Fruit fly (Drosophila melanogaster) whole organism, embryonic: ENCODE results near the gene CG6928.

ENCODE experiments used
- Asciz ChIP-seq: fragments of 200-800 bp; sonication (Bioruptor generic); optimal IDR thresholded peaks from 2 replicates; lab custom pipeline; 2017; ENCODE audit warnings: missing biosample characterization, mild to moderate bottlenecking, missing genetic modification characterization, missing genetic modification reagents
- B-H2 ChIP-seq: fragments of 200-800 bp; sonication (Bioruptor generic); optimal IDR thresholded peaks from 2 replicates; lab custom pipeline; 2018; ENCODE audit warnings: missing biosample characterization, mild to moderate bottlenecking, missing genetic modification characterization
- CG10147 ChIP-seq: fragments of 200-800 bp; sonication (Bioruptor generic); optimal IDR thresholded peaks from 2 replicates; lab custom pipeline; 2019; ENCODE audit warnings: missing biosample characterization, mild to moderate bottlenecking, missing genetic modification characterization, moderate library complexity
- CG10565 ChIP-seq: fragments of 200-800 bp; sonication (Bioruptor generic); optimal IDR thresholded peaks from 3 replicates; lab custom pipeline; 2016; ENCODE audit warnings: missing biosample characterization, mild to moderate bottlenecking, missing genetic modification characterization
- CG11093 ChIP-seq: fragments of 200-800 bp; sonication (Bioruptor generic); IDR thresholded peaks from 3 replicates; pipeline ENCODE4 v1.3.6; 2022; ENCODE audit warnings: missing biosample characterization, missing genetic modification characterization
- CG11504 ChIP-seq: fragments of 200-800 bp; sonication (Bioruptor generic); optimal IDR thresholded peaks from 3 replicates; lab custom pipeline; 2019; ENCODE audit warnings: missing biosample characterization, mild to moderate bottlenecking, missing genetic modification characterization, moderate library complexity
- CG12071 ChIP-seq: fragments of 200-800 bp; sonication (Bioruptor generic); optimal IDR thresholded peaks from 3 replicates; lab custom pipeline; 2018; ENCODE audit warnings: missing biosample characterization, mild to moderate bottlenecking, missing genetic modification characterization
- CG13296 ChIP-seq: fragments of 200-800 bp; sonication (Bioruptor generic); optimal IDR thresholded peaks from 3 replicates; lab custom pipeline; 2018; ENCODE audit warnings: missing biosample characterization, mild to moderate bottlenecking, missing genetic modification characterization
- CG13624 ChIP-seq: fragments of 200-800 bp; sonication (Bioruptor generic); optimal IDR thresholded peaks from 2 replicates; lab custom pipeline; 2016; ENCODE audit warnings: missing biosample characterization, missing genetic modification characterization
- CG14667 ChIP-seq: fragments of 200-800 bp; sonication (Bioruptor generic); IDR thresholded peaks from 2 replicates; pipeline ENCODE4 v1.3.6; 2022; ENCODE audit warnings: missing biosample characterization, missing genetic modification characterization
- CG14965 ChIP-seq: fragments of 200-800 bp; sonication (Bioruptor generic); optimal IDR thresholded peaks from 2 replicates; lab custom pipeline; 2016; ENCODE audit warnings: missing biosample characterization, missing genetic modification characterization, borderline replicate concordance
- CG15011 ChIP-seq: fragments of 200-800 bp; sonication (Bioruptor generic); optimal IDR thresholded peaks from 3 replicates; lab custom pipeline; 2018; ENCODE audit warnings: missing biosample characterization, mild to moderate bottlenecking, missing genetic modification characterization
- CG15073 ChIP-seq: fragments of 200-800 bp; sonication (Bioruptor generic); optimal IDR thresholded peaks from 2 replicates; lab custom pipeline; 2016; ENCODE audit warnings: missing biosample characterization, missing genetic modification characterization
- CG1602 ChIP-seq: fragments of 200-800 bp; sonication (Bioruptor generic); optimal IDR thresholded peaks from 3 replicates; lab custom pipeline; 2016; ENCODE audit warnings: missing biosample characterization, missing genetic modification characterization
- CG16815 ChIP-seq: fragments of 200-800 bp; sonication (Bioruptor generic); optimal IDR thresholded peaks from 3 replicates; lab custom pipeline; 2017; ENCODE audit warnings: missing biosample characterization, mild to moderate bottlenecking, missing genetic modification characterization
- CG17385 ChIP-seq: fragments of 200-800 bp; sonication (Bioruptor generic); optimal IDR thresholded peaks from 3 replicates; lab custom pipeline; 2018; ENCODE audit warnings: missing biosample characterization, mild to moderate bottlenecking, missing genetic modification characterization
- CG17912 ChIP-seq: fragments of 200-800 bp; sonication (Bioruptor generic); optimal IDR thresholded peaks from 2 replicates; lab custom pipeline; 2018; ENCODE audit warnings: missing biosample characterization, mild to moderate bottlenecking, missing genetic modification characterization
- CG1792 ChIP-seq: fragments of 200-800 bp; sonication (Bioruptor generic); optimal IDR thresholded peaks from 2 replicates; lab custom pipeline; 2016; ENCODE audit warnings: missing biosample characterization, missing genetic modification characterization
- CG2116 ChIP-seq: fragments of 200-800 bp; sonication (Bioruptor generic); optimal IDR thresholded peaks from 3 replicates; lab custom pipeline; 2018; ENCODE audit warnings: missing biosample characterization, mild to moderate bottlenecking, missing genetic modification characterization
- CG2120 ChIP-seq: fragments of 200-800 bp; sonication (Bioruptor generic); optimal IDR thresholded peaks from 3 replicates; lab custom pipeline; 2016; ENCODE audit warnings: missing biosample characterization, missing genetic modification characterization
- CG30403 ChIP-seq: fragments of 200-800 bp; sonication (Bioruptor generic); optimal IDR thresholded peaks from 3 replicates; lab custom pipeline; 2016; ENCODE audit warnings: missing biosample characterization, missing genetic modification characterization
- CG3281 ChIP-seq: fragments of 200-800 bp; sonication (Bioruptor generic); optimal IDR thresholded peaks from 3 replicates; lab custom pipeline; 2017; ENCODE audit warnings: missing biosample characterization, mild to moderate bottlenecking, missing genetic modification characterization
- CG3407 ChIP-seq: fragments of 200-800 bp; sonication (Bioruptor generic); optimal IDR thresholded peaks from 2 replicates; lab custom pipeline; 2018; ENCODE audit warnings: missing biosample characterization, mild to moderate bottlenecking, missing genetic modification characterization
- CG34224 ChIP-seq: fragments of 200-800 bp; sonication (Bioruptor generic); IDR thresholded peaks from 3 replicates; pipeline ENCODE4 v1.3.6; 2022; ENCODE audit warnings: missing biosample characterization, missing genetic modification characterization; ENCODE audit not compliant: partially characterized antibody
- CG4404 ChIP-seq: fragments of 200-800 bp; sonication (Bioruptor generic); IDR thresholded peaks from 2 replicates; pipeline ENCODE4 v1.3.6; 2022; ENCODE audit warnings: missing biosample characterization, missing genetic modification characterization
- CG6683 ChIP-seq: fragments of 200-800 bp; sonication (Bioruptor generic); optimal IDR thresholded peaks from 2 replicates; lab custom pipeline; 2017; ENCODE audit warnings: missing biosample characterization, mild to moderate bottlenecking, missing genetic modification characterization, missing genetic modification reagents
- CG8281 ChIP-seq: fragments of 200-800 bp; sonication (Bioruptor generic); optimal IDR thresholded peaks from 2 replicates; lab custom pipeline; 2018; ENCODE audit warnings: missing biosample characterization, mild to moderate bottlenecking, missing genetic modification characterization, moderate library complexity
- CTCF ChIP-seq: fragments of 200-800 bp; sonication (Bioruptor generic); optimal IDR thresholded peaks from 2 replicates; lab custom pipeline; 2017; ENCODE audit warnings: missing biosample characterization, mild to moderate bottlenecking, missing genetic modification characterization, moderate library complexity
- D ChIP-seq, 2 experiments: fragments of 200-800 bp in 1 of 2; fragments of >200 bp in 1 of 2; sonication (Bioruptor generic) in 1 of 2; optimal IDR thresholded peaks; 2 replicates in 1 of 2; 3 replicates in 1 of 2; lab custom pipeline; 2017; ENCODE audit warnings: mild to moderate bottlenecking in 1 of 2, missing biosample characterization in 1 of 2, missing genetic modification characterization in 1 of 2, missing genetic modification reagents in 1 of 2
- D19A ChIP-seq: fragments of 200-800 bp; optimal IDR thresholded peaks from 3 replicates; lab custom pipeline; 2019; ENCODE audit warnings: missing biosample characterization, mild to moderate bottlenecking, missing genetic modification characterization, moderate library complexity
- Dp ChIP-seq: fragments of 200-800 bp; sonication (Bioruptor generic); optimal IDR thresholded peaks from 2 replicates; lab custom pipeline; 2018; ENCODE audit warnings: missing biosample characterization, mild to moderate bottlenecking, missing genetic modification characterization, moderate library complexity
- H2.0 ChIP-seq: fragments of 200-800 bp; sonication (Bioruptor generic); IDR thresholded peaks from 2 replicates; pipeline ENCODE4 v1.3.6; 2022; ENCODE audit warnings: missing biosample characterization, missing genetic modification characterization
- Hr39 ChIP-seq: fragments of >200 bp; optimal IDR thresholded peaks from 2 replicates; lab custom pipeline; 2017
- MTF-1 ChIP-seq: fragments of 200-800 bp; sonication (Bioruptor generic); optimal IDR thresholded peaks from 2 replicates; lab custom pipeline; 2018; ENCODE audit warnings: missing biosample characterization, mild to moderate bottlenecking, missing genetic modification characterization, borderline replicate concordance
- Nf-YA ChIP-seq: fragments of 200-800 bp; sonication (Bioruptor generic); IDR thresholded peaks from 2 replicates; pipeline ENCODE4 v1.3.6; 2022; ENCODE audit warnings: missing biosample characterization, missing genetic modification characterization
- Sox100B ChIP-seq: fragments of 200-800 bp; sonication (Bioruptor generic); optimal IDR thresholded peaks from 3 replicates; lab custom pipeline; 2018; ENCODE audit warnings: missing biosample characterization, mild to moderate bottlenecking, missing genetic modification characterization
- al ChIP-seq: fragments of 200-800 bp; sonication (Bioruptor generic); IDR thresholded peaks from 2 replicates; pipeline ENCODE4 v1.3.6; 2022; ENCODE audit warnings: missing biosample characterization, missing genetic modification characterization
- az2 ChIP-seq: fragments of 200-800 bp; sonication (Bioruptor generic); optimal IDR thresholded peaks from 3 replicates; lab custom pipeline; 2016; ENCODE audit warnings: missing biosample characterization, missing genetic modification characterization
- cas ChIP-seq: fragments of 200-800 bp; sonication (Bioruptor generic); IDR thresholded peaks from 2 replicates; pipeline ENCODE4 v1.3.6; 2022; ENCODE audit warnings: missing biosample characterization, missing genetic modification characterization
- corto ChIP-seq: fragments of 200-800 bp; sonication (Bioruptor generic); optimal IDR thresholded peaks from 2 replicates; lab custom pipeline; 2016; ENCODE audit warnings: missing biosample characterization, mild to moderate bottlenecking, missing genetic modification characterization, moderate library complexity
- crp ChIP-seq, 2 experiments: fragments of 200-800 bp; sonication (Bioruptor generic); optimal IDR thresholded peaks; 2 replicates in 1 of 2; 3 replicates in 1 of 2; lab custom pipeline; 2017; ENCODE audit warnings: missing biosample characterization in 2 of 2, missing genetic modification characterization in 2 of 2, mild to moderate bottlenecking in 1 of 2, moderate library complexity in 1 of 2
- dimm ChIP-seq: fragments of 200-800 bp; sonication (Bioruptor generic); IDR thresholded peaks from 2 replicates; pipeline ENCODE4 v1.3.6; 2022; ENCODE audit warnings: missing biosample characterization, missing genetic modification characterization
- dpn ChIP-seq, 2 experiments: fragments of 200-800 bp; sonication (Bioruptor generic); optimal IDR thresholded peaks; 3 replicates each; lab custom pipeline; 2016; ENCODE audit warnings: missing biosample characterization in 2 of 2, missing genetic modification characterization in 2 of 2
- ems ChIP-seq: fragments of 200-800 bp; sonication (Bioruptor generic); optimal IDR thresholded peaks from 3 replicates; lab custom pipeline; 2016; ENCODE audit warnings: missing biosample characterization, missing genetic modification characterization
- gcm2 ChIP-seq: fragments of 200-800 bp; sonication (Bioruptor generic); optimal IDR thresholded peaks from 2 replicates; lab custom pipeline; 2016; ENCODE audit warnings: missing biosample characterization, missing genetic modification characterization
- h ChIP-seq: fragments of >200 bp; optimal IDR thresholded peaks from 2 replicates; lab custom pipeline; 2017
- hb ChIP-seq: fragments of 200-800 bp; sonication (Bioruptor generic); IDR thresholded peaks from 3 replicates; pipeline ENCODE4 v1.3.6; 2022; ENCODE audit warnings: missing biosample characterization, missing genetic modification characterization; ENCODE audit not compliant: partially characterized antibody
- lov ChIP-seq, 2 experiments: fragments of 200-800 bp in 1 of 2; fragments of >200 bp in 1 of 2; sonication (Bioruptor generic) in 1 of 2; IDR thresholded peaks in 1 of 2; optimal IDR thresholded peaks in 1 of 2; 2 replicates in 1 of 2; 3 replicates in 1 of 2; pipeline versions ENCODE4 v1.3.6 to Lab custom; 2017 to 2022; ENCODE audit warnings: missing biosample characterization in 1 of 2, missing genetic modification characterization in 1 of 2
- org-1 ChIP-seq: fragments of 200-800 bp; sonication (Bioruptor generic); optimal IDR thresholded peaks from 2 replicates; lab custom pipeline; 2017; ENCODE audit warnings: missing biosample characterization, missing genetic modification characterization
- phol ChIP-seq: fragments of 200-800 bp; sonication (Bioruptor generic); optimal IDR thresholded peaks from 3 replicates; lab custom pipeline; 2018; ENCODE audit warnings: missing biosample characterization, mild to moderate bottlenecking, missing genetic modification characterization, moderate library complexity
- slbo ChIP-seq: fragments of 200-800 bp; sonication (Bioruptor generic); IDR thresholded peaks from 2 replicates; pipeline ENCODE4 v1.3.6; 2022; ENCODE audit warnings: missing biosample characterization, missing genetic modification characterization
- stc ChIP-seq: fragments of 200-800 bp; sonication (Bioruptor generic); IDR thresholded peaks from 2 replicates; pipeline ENCODE4 v1.3.6; 2022; ENCODE audit warnings: missing biosample characterization, missing genetic modification characterization

CG6928 gene

DNA sequence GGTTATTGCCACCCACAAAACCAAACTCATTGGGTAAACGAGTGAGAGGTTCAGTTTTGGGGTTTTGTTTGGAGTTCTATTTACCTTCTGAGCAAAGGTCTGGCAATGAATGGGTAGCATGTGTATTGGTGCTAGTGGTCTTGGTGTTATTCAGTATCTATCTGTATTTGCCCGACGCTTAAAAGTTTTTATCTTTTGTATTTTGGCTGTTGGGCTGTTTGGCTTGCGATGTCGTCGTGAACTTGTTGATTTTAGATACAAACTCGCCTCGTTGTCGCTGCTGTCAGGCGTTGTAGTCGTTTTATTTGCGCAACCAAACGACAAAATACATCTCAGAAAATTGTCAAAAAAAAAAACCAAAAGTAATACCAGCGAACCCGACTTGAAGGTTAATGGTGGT lies 42.5 kb downstream of the CG6928 start (continued):
- no peak for TF ChIP-seq CG14965 (GFP tag; lab: Kevin White, UChicago)
- no peak for TF ChIP-seq slbo (GFP tag; lab: Robert Waterston, UW)
- TF ChIP-seq CG11093 (GFP tag; lab: Robert Waterston, UW) = no peak
- no peak for TF ChIP-seq Dp (GFP tag; lab: Kevin White, UChicago)
- TF ChIP-seq CG2116 (GFP tag; lab: Kevin White, UChicago) = no peak
- no peak for TF ChIP-seq dimm
- TF ChIP-seq B-H2 = peak; percentile 29
- TF ChIP-seq CG13296 (GFP tag; lab: Kevin White, UChicago) = peak; percentile 65
- TF ChIP-seq al (GFP tag; lab: Robert Waterston, UW) = no peak
- TF ChIP-seq CG14667 (GFP tag; lab: Robert Waterston, UW) = no peak
- no peak for TF ChIP-seq Hr39
- TF ChIP-seq CG12071 = peak; percentile 39
- no peak for TF ChIP-seq h (lab: Kevin White, UChicago)
- no peak for TF ChIP-seq dpn (GFP tag; optimal IDR thresholded peaks at IDR 0.05; lab: Kevin White, UChicago)
- TF ChIP-seq CG16815 (GFP tag; lab: Kevin White, UChicago) = no peak
- TF ChIP-seq CG3407 (GFP tag; lab: Kevin White, UChicago) = peak; percentile 36
- TF ChIP-seq org-1 (GFP tag; lab: Kevin White, UChicago) = no peak
- TF ChIP-seq crp (GFP tag; optimal IDR thresholded peaks at IDR 0.05; lab: Kevin White, UChicago) = no peak
- TF ChIP-seq CG1602 (GFP tag; lab: Kevin White, UChicago) = no peak
- no peak for TF ChIP-seq ems (GFP tag; lab: Kevin White, UChicago)
- TF ChIP-seq CG15011 (GFP tag; lab: Kevin White, UChicago) = peak; percentile 44
- no peak for TF ChIP-seq gcm2 (GFP tag; lab: Kevin White, UChicago)
- no peak for TF ChIP-seq lov (optimal IDR thresholded peaks at IDR 0.05; lab: Kevin White, UChicago)
- TF ChIP-seq lov (GFP tag; IDR thresholded peaks at IDR 0.05; lab: Robert Waterston, UW) = no peak
- no peak for TF ChIP-seq CG13624
- TF ChIP-seq CG15073 (GFP tag; lab: Kevin White, UChicago) = no peak
- peak; percentile 31 for TF ChIP-seq Sox100B (GFP tag; lab: Kevin White, UChicago)
- no peak for TF ChIP-seq D (optimal IDR thresholded peaks at IDR 0.05; lab: Kevin White, UChicago)
- peak; percentile 12 for TF ChIP-seq D (GFP tag; optimal IDR thresholded peaks at IDR 0.05; lab: Kevin White, UChicago)
- no peak for TF ChIP-seq CG17912
- TF ChIP-seq CG3281 (GFP tag; lab: Kevin White, UChicago) = peak; percentile 13
- no peak for TF ChIP-seq az2
- TF ChIP-seq CG6683 = no peak
- TF ChIP-seq CG4404 (GFP tag; lab: Robert Waterston, UW) = no peak
- TF ChIP-seq phol = no peak
- peak; percentile 6 for TF ChIP-seq CG17385
- no peak for TF ChIP-seq CG34224 (GFP tag; lab: Robert Waterston, UW)
- TF ChIP-seq hb = no peak
- no peak for TF ChIP-seq Nf-YA (GFP tag; lab: Robert Waterston, UW)
- no peak for TF ChIP-seq H2.0 (GFP tag; lab: Robert Waterston, UW)
- TF ChIP-seq CG2120 = peak; percentile 20
- no peak for TF ChIP-seq CG8281
- TF ChIP-seq CG30403 (GFP tag; lab: Kevin White, UChicago) = no peak
- TF ChIP-seq CG11504 (tag; lab: Kevin White, UChicago) = no peak
- no peak for TF ChIP-seq cas (GFP tag; lab: Robert Waterston, UW)
- TF ChIP-seq D19A (tag; lab: Kevin White, UChicago) = no peak
- TF ChIP-seq Asciz (GFP tag; lab: Kevin White, UChicago) = peak; percentile 63
- TF ChIP-seq CG10147 (GFP tag; lab: Kevin White, UChicago) = no peak
- TF ChIP-seq CG1792 (GFP tag; lab: Kevin White, UChicago) = no peak
- TF ChIP-seq MTF-1 (GFP tag; lab: Kevin White, UChicago) = no peak
- no peak for TF ChIP-seq CG10565 (GFP tag; lab: Kevin White, UChicago)
- no peak for TF ChIP-seq CTCF (GFP tag; lab: Kevin White, UChicago)
- no peak for TF ChIP-seq corto
- TF ChIP-seq stc (GFP tag; lab: Robert Waterston, UW) = no peak
